Worm (Caenorhabditis elegans) whole organism, early embryonic: ENCODE data around the gene F26A1.7.
"Not testable (repeated sequence)": the region's sequence is repeated elsewhere in the genome, so short reads cannot be mapped to it uniquely, and the experiment has no call there.

Experiments
- B0310.2 ChIP-seq: sonication (generic microtip); optimal IDR thresholded peaks from 2 replicates; lab custom pipeline; 2016; ENCODE audit warnings: mild to moderate bottlenecking, missing genetic modification characterization, missing compliant biosample characterization
- F13C5.2 ChIP-seq: sonication (generic microtip); optimal IDR thresholded peaks from 2 replicates; lab custom pipeline; 2017; ENCODE audit warnings: mild to moderate bottlenecking, missing genetic modification characterization, inconsistent platforms, missing compliant biosample characterization
- aly-1 ChIP-seq: sonication (generic microtip); optimal IDR thresholded peaks from 2 replicates; lab custom pipeline; 2016; ENCODE audit warnings: missing genetic modification characterization, missing compliant biosample characterization
- ama-1 ChIP-seq: fragments of 150-350 bp; optimal IDR thresholded peaks from 2 replicates; lab custom pipeline; 2014
- ceh-13 ChIP-seq: fragments of 200-800 bp; sonication (Bioruptor generic); optimal IDR thresholded peaks from 2 replicates; lab custom pipeline; 2018; ENCODE audit warnings: mild to moderate bottlenecking, missing genetic modification characterization, missing compliant biosample characterization
- ceh-36 ChIP-seq: sonication (generic microtip); optimal IDR thresholded peaks from 2 replicates; lab custom pipeline; 2016; ENCODE audit warnings: missing genetic modification characterization, inconsistent platforms, missing compliant biosample characterization
- ets-7 ChIP-seq: sonication (generic microtip); optimal IDR thresholded peaks from 2 replicates; lab custom pipeline; 2016; ENCODE audit warnings: missing genotype, missing genetic modification characterization, missing compliant biosample characterization
- flt-1 ChIP-seq: fragments of 200-800 bp; sonication (Bioruptor generic); IDR thresholded peaks from 2 replicates; pipeline ENCODE4 v1.3.6; 2022; ENCODE audit warnings: missing genetic modification characterization, missing compliant biosample characterization
- hmbx-1 ChIP-seq: sonication (generic microtip); optimal IDR thresholded peaks from 2 replicates; lab custom pipeline; 2016; ENCODE audit warnings: mild to moderate bottlenecking, missing genetic modification characterization, missing compliant biosample characterization
- hmg-4 ChIP-seq: fragments of 200-800 bp; sonication (Bioruptor generic); optimal IDR thresholded peaks from 2 replicates; lab custom pipeline; 2018; ENCODE audit warnings: mild to moderate bottlenecking, missing genetic modification characterization, missing compliant biosample characterization
- hnd-1 ChIP-seq: sonication (generic microtip); optimal IDR thresholded peaks from 2 replicates; lab custom pipeline; 2016; ENCODE audit warnings: missing genetic modification characterization, missing compliant biosample characterization
- pes-1 ChIP-seq: fragments of 200-800 bp; sonication (Bioruptor generic); IDR thresholded peaks from 2 replicates; pipeline ENCODE4 v1.3.6; 2022; ENCODE audit warnings: missing genetic modification reagents, missing genetic modification characterization, missing compliant biosample characterization
- scrt-1 ChIP-seq: fragments of 200-800 bp; sonication (Bioruptor generic); IDR thresholded peaks from 2 replicates; pipeline ENCODE4 v1.3.6; 2022; ENCODE audit warnings: missing genetic modification characterization, missing compliant biosample characterization
- sea-1 ChIP-seq: fragments of 200-800 bp; sonication (Bioruptor generic); conservative IDR thresholded peaks from 2 replicates; pipeline ENCODE4 v1.3.6; 2022; ENCODE audit warnings: missing genetic modification characterization, missing compliant biosample characterization
- tbx-11 ChIP-seq: fragments of 200-800 bp; sonication (Bioruptor generic); IDR thresholded peaks from 2 replicates; pipeline ENCODE4 v1.3.6; 2022; ENCODE audit warnings: missing genetic modification characterization, missing compliant biosample characterization
- tbx-37 ChIP-seq: fragments of 200-800 bp; sonication (Bioruptor generic); conservative IDR thresholded peaks from 2 replicates; pipeline ENCODE4 v1.3.6; 2022; ENCODE audit warnings: missing genetic modification reagents, missing genetic modification characterization, missing compliant biosample characterization
- tra-4 ChIP-seq: sonication (generic microtip); optimal IDR thresholded peaks from 2 replicates; lab custom pipeline; 2017; ENCODE audit warnings: missing genetic modification characterization, missing compliant biosample characterization

Gene F26A1.7

DNA sequence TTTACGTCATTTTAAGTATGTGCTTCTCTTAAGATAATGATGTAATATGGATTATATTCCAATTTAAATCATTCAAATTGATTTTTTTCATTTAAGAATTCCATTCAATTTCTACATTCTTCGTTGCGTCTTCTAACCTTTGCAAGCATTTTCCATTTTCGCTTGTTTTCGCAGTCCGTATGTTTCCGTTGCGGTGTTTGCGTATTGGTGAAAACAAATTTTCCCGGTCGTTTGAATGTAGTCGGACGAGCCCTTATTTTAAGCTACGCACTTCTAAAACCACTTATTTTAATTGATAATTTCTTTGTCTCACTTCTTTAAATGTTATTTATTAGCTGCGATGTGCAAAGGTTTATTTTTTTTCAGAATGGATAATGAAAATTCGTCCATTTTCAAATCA lies 34.0 kb downstream of the F26A1.7 start, which contains the start of gene mel-28:
TSS of gene mel-28 (plus strand) at position 367 of the 400 bp plus-strand sequence.
- TF ChIP-seq tbx-11 (no peak), ceh-36 (tag; lab: Kevin White, UChicago) (no peak), ets-7 (tag; lab: Kevin White, UChicago) (no peak)

DNA sequence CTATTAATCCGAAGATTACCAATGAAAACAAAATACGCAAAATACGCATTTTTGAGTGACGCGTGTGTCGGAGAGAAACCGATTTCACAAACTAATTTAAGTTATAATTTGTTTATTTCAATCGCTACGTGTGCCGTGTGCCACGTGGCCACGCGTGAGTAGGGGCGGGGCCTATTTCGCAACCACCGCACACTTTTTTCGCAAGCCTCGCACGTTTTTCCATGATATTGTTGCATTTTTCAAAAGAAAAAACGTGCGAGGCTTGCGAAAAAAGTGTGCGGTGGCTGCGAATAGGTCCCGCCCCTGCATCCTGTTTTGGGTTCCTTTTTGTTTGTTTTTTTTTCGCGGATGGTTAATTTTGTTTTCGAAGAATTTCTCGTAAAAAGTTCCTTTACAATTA lies 34.6 kb downstream of the F26A1.7 start, which contains the start of gene enu-3.2:
TSS of gene enu-3.2 (minus strand) at position 105 of the 400 bp plus-strand sequence.
- TF ChIP-seq F13C5.2; sea-1 (GFP tag; lab: Robert Waterston, UW); tra-4 (tag; lab: Kevin White, UChicago): not testable (repeated sequence)

DNA sequence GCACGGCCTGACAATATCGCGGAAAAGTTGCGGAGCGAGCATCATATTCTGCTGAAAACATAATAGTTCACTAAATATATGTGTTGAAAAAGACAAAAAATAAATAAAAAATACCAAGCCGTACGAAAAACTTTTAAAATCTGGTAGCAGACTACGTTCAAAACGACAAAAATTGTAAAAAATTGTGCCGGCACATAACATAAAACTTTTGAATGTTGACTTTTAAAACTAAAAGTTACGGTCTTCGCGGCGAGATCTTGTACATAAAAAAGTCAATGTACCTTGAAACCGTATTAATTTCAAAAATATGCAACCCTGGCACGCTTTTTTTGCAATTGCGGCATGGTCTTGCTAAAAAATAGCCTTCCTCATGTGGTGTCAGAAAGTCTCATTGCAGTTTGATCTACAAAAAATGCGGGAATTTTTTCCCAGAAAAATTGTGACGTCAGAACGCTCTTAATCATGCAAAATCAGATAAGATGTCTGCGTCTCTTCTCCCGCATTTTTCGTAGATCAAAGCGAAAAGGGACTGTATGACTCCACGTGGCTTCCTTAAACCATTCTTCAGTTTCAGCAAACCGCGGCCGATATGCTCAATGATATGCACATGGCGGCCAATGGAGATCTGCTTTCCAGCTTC lies 37.7 kb downstream of the F26A1.7 start, which contains the start of the genes gex-5 and C38D4.10:
TSS of gene gex-5 (minus strand) at position 51 of the 640 bp plus-strand sequence.
TSS of gene C38D4.10 (plus strand) at position 590 of the 640 bp plus-strand sequence.
- TF ChIP-seq F13C5.2; aly-1; ets-7 (tag; lab: Kevin White, UChicago): not testable (repeated sequence)

DNA sequence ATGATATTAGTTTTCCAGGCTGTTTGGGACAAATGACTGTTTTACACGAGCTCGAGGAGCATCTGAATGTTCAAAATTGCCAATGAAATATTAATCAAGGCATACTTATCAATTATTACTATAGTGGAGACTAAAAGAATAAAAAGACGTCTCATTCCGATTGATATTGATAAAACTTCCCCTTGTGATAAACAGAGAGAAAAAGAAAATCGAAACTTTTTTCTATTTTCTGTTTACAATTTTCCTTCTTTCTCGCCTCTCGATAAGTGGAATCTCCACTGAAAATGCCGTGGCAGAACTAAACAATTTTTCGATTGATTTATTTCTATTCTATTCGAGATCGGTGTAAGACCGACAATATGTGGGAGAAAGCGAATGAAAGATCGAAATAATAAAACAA lies 39.9 kb downstream of the F26A1.7 start, which contains the start of gene B0393.9:
TSS of gene B0393.9 (minus strand) at position 303 of the 400 bp plus-strand sequence.
- TF ChIP-seq aly-1 = no peak
- no peak for TF ChIP-seq B0310.2 (tag; lab: Kevin White, UChicago)
- TF ChIP-seq hnd-1 (tag; lab: Kevin White, UChicago) = no peak
- TF ChIP-seq ceh-36 (tag; lab: Kevin White, UChicago) = no peak
- TF ChIP-seq pes-1 (GFP tag; lab: Robert Waterston, UW) = no peak
- TF ChIP-seq ceh-13 = no peak
- no peak for TF ChIP-seq tbx-37 (GFP tag; lab: Robert Waterston, UW)

DNA sequence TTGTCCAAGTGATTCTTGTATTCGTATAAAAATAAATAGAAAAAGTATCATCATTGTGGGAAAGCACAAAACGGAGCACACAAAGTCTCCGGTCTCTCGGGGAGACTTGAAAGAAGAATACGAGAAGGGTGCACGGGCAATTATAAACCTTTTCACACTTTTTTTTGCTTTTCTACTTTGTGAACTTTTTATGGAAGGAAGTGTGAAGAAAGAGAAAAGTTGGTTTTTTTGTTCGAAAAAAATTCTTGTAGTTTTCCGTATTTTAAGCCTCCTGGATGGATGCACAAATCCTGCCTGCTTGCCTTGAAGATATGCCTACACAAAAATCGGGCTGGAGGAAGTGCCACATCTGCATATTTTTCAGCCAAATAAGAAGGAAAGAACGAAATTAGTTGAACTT lies 41.7 kb downstream of the F26A1.7 start, which contains the start of gene B0393.7:
TSS of gene B0393.7 (minus strand) at position 101 of the 400 bp plus-strand sequence.
- TF ChIP-seq hmg-4 (no peak), pes-1 (GFP tag; lab: Robert Waterston, UW) (no peak), flt-1 (no peak), ceh-36 (tag; lab: Kevin White, UChicago) (no peak)

DNA sequence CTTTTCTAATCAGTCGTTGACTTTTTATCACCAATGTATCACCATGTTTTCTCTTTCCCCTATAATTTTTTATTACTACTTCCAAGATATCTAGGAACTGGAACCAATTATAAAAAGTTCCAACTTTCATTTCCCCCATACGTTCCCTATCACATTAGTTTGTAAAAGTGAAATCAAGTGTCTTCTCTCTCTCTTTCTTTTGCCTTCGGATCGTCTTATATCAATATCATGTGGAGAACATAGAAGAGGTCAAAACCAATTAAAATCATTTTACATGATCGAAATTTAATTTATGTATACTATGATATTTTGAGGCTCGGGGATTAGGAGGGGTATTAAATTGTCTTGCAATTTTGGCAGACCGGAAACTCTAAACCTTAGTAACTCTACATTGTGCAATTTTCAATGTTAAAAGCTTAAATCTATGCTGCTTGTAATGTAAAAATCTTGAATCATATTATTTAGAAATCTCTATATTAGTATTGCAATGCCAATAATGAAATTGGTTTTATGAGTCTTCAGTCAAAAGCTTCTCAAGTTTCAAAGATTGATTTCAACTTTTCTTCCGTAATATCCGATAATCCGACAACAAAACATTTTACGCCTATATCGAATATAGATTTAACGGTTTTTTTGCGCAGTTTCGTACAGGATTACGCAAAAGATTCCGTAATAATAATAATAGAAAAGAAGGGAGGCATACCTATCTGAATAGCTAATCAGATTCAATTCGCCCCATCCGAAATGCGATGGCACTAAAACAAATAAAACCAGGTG lies 51.7 kb downstream of the F26A1.7 start:
- TF ChIP-seq tbx-11 (no peak), tbx-37 (GFP tag; lab: Robert Waterston, UW) (no peak), B0310.2 (tag; lab: Kevin White, UChicago) (no peak), F13C5.2 (no peak), hmg-4 (no peak), pes-1 (GFP tag; lab: Robert Waterston, UW) (no peak), ceh-13 (no peak), aly-1 (no peak), hnd-1 (tag; lab: Kevin White, UChicago) (no peak), hmbx-1 (tag; lab: Kevin White, UChicago) (no peak), flt-1 (no peak), ceh-36 (tag; lab: Kevin White, UChicago) (no peak), sea-1 (GFP tag; lab: Robert Waterston, UW) (no peak), ama-1 (no peak), tra-4 (tag; lab: Kevin White, UChicago) (no peak), scrt-1 (no peak), ets-7 (tag; lab: Kevin White, UChicago) (no peak)

DNA sequence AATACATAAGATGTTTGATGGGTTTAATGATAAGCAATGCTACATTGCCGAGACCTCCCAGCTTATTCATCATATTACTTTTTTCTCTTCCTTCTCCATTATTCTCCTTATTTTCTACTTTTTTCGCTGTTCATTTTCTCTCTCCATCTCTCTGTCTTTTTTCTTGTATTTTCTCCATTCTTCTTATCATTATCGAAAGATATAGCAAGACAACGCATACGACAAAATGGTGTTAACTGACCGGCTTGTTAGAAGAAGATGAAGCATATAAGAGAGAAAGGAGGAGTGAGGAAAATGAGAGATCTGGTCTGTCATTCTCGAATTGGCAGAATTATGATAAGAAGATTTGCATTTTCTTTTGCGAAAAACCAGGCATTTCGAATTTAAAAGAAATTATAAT lies 52.9 kb downstream of the F26A1.7 start:
- TF ChIP-seq pes-1 (GFP tag; lab: Robert Waterston, UW) = no peak
- no peak for TF ChIP-seq aly-1
- TF ChIP-seq hmg-4 = no peak
- no peak for TF ChIP-seq hmbx-1 (tag; lab: Kevin White, UChicago)
- no peak for TF ChIP-seq tbx-37 (GFP tag; lab: Robert Waterston, UW)
- no peak for TF ChIP-seq ets-7 (tag; lab: Kevin White, UChicago)
- TF ChIP-seq ceh-36 (tag; lab: Kevin White, UChicago) = no peak
- no peak for TF ChIP-seq sea-1 (GFP tag; lab: Robert Waterston, UW)
- no peak for TF ChIP-seq ceh-13
- TF ChIP-seq tbx-11 = no peak
- TF ChIP-seq flt-1 = no peak
- no peak for TF ChIP-seq F13C5.2
- TF ChIP-seq tra-4 (tag; lab: Kevin White, UChicago) = no peak
- no peak for TF ChIP-seq B0310.2 (tag; lab: Kevin White, UChicago)
- no peak for TF ChIP-seq hnd-1 (tag; lab: Kevin White, UChicago)
- no peak for TF ChIP-seq scrt-1
- TF ChIP-seq ama-1 = no peak
